Worm (Caenorhabditis elegans) whole organism, early embryonic: ENCODE results near the gene dpyd-1.
A peak's percentile ranks its signal among the peaks of the same experiment; 100 is the strongest.

Experiments
- B0310.2 ChIP-seq: sonication (generic microtip); optimal IDR thresholded peaks from 2 replicates; lab custom pipeline; 2016; ENCODE audit warnings: mild to moderate bottlenecking, missing genetic modification characterization, missing compliant biosample characterization
- F13C5.2 ChIP-seq: sonication (generic microtip); optimal IDR thresholded peaks from 2 replicates; lab custom pipeline; 2017; ENCODE audit warnings: mild to moderate bottlenecking, missing genetic modification characterization, inconsistent platforms, missing compliant biosample characterization
- aly-1 ChIP-seq: sonication (generic microtip); optimal IDR thresholded peaks from 2 replicates; lab custom pipeline; 2016; ENCODE audit warnings: missing genetic modification characterization, missing compliant biosample characterization
- ama-1 ChIP-seq: fragments of 150-350 bp; optimal IDR thresholded peaks from 2 replicates; lab custom pipeline; 2014
- ceh-13 ChIP-seq: fragments of 200-800 bp; sonication (Bioruptor generic); optimal IDR thresholded peaks from 2 replicates; lab custom pipeline; 2018; ENCODE audit warnings: mild to moderate bottlenecking, missing genetic modification characterization, missing compliant biosample characterization
- ceh-36 ChIP-seq: sonication (generic microtip); optimal IDR thresholded peaks from 2 replicates; lab custom pipeline; 2016; ENCODE audit warnings: missing genetic modification characterization, inconsistent platforms, missing compliant biosample characterization
- ets-7 ChIP-seq: sonication (generic microtip); optimal IDR thresholded peaks from 2 replicates; lab custom pipeline; 2016; ENCODE audit warnings: missing genotype, missing genetic modification characterization, missing compliant biosample characterization
- flt-1 ChIP-seq: fragments of 200-800 bp; sonication (Bioruptor generic); IDR thresholded peaks from 2 replicates; pipeline ENCODE4 v1.3.6; 2022; ENCODE audit warnings: missing genetic modification characterization, missing compliant biosample characterization
- hmbx-1 ChIP-seq: sonication (generic microtip); optimal IDR thresholded peaks from 2 replicates; lab custom pipeline; 2016; ENCODE audit warnings: mild to moderate bottlenecking, missing genetic modification characterization, missing compliant biosample characterization
- hmg-4 ChIP-seq: fragments of 200-800 bp; sonication (Bioruptor generic); optimal IDR thresholded peaks from 2 replicates; lab custom pipeline; 2018; ENCODE audit warnings: mild to moderate bottlenecking, missing genetic modification characterization, missing compliant biosample characterization
- hnd-1 ChIP-seq: sonication (generic microtip); optimal IDR thresholded peaks from 2 replicates; lab custom pipeline; 2016; ENCODE audit warnings: missing genetic modification characterization, missing compliant biosample characterization
- pes-1 ChIP-seq: fragments of 200-800 bp; sonication (Bioruptor generic); IDR thresholded peaks from 2 replicates; pipeline ENCODE4 v1.3.6; 2022; ENCODE audit warnings: missing genetic modification reagents, missing genetic modification characterization, missing compliant biosample characterization
- scrt-1 ChIP-seq: fragments of 200-800 bp; sonication (Bioruptor generic); IDR thresholded peaks from 2 replicates; pipeline ENCODE4 v1.3.6; 2022; ENCODE audit warnings: missing genetic modification characterization, missing compliant biosample characterization
- sea-1 ChIP-seq: fragments of 200-800 bp; sonication (Bioruptor generic); conservative IDR thresholded peaks from 2 replicates; pipeline ENCODE4 v1.3.6; 2022; ENCODE audit warnings: missing genetic modification characterization, missing compliant biosample characterization
- tbx-11 ChIP-seq: fragments of 200-800 bp; sonication (Bioruptor generic); IDR thresholded peaks from 2 replicates; pipeline ENCODE4 v1.3.6; 2022; ENCODE audit warnings: missing genetic modification characterization, missing compliant biosample characterization
- tbx-37 ChIP-seq: fragments of 200-800 bp; sonication (Bioruptor generic); conservative IDR thresholded peaks from 2 replicates; pipeline ENCODE4 v1.3.6; 2022; ENCODE audit warnings: missing genetic modification reagents, missing genetic modification characterization, missing compliant biosample characterization
- tra-4 ChIP-seq: sonication (generic microtip); optimal IDR thresholded peaks from 2 replicates; lab custom pipeline; 2017; ENCODE audit warnings: missing genetic modification characterization, missing compliant biosample characterization

dpyd-1 gene

ce11 chrX:5467820-5468270 is at the start of gene dpyd-1:
TSS of gene dpyd-1 (plus strand) at chrX:5467870.
- TF ChIP-seq ceh-13 (no peak), tra-4 (tag; lab: Kevin White, UChicago) (no peak), flt-1 (GFP tag; lab: Robert Waterston, UW) (no peak)

ce11 chrX:5429335-5429734 is 38.3 kb upstream of the dpyd-1 start:
- no peak for TF ChIP-seq pes-1 (GFP tag; lab: Robert Waterston, UW)
- TF ChIP-seq F13C5.2 (tag; lab: Kevin White, UChicago) = peak; percentile 97
- peak; percentile 75 for TF ChIP-seq tbx-11 (GFP tag; lab: Robert Waterston, UW)
- no peak for TF ChIP-seq hnd-1 (tag; lab: Kevin White, UChicago)
- TF ChIP-seq tra-4 (tag; lab: Kevin White, UChicago) = no peak
- no peak for TF ChIP-seq ets-7 (tag; lab: Kevin White, UChicago)
- peak; percentile 35 for TF ChIP-seq ceh-36 (tag; lab: Kevin White, UChicago)
- no peak for TF ChIP-seq B0310.2
- peak; percentile 93 for TF ChIP-seq hmg-4 (GFP tag; lab: Kevin White, UChicago)
- TF ChIP-seq aly-1 (tag; lab: Kevin White, UChicago) = no peak
- no peak for TF ChIP-seq hmbx-1 (tag; lab: Kevin White, UChicago)
- TF ChIP-seq flt-1 (GFP tag; lab: Robert Waterston, UW) = peak; percentile 67
- TF ChIP-seq tbx-37 (GFP tag; lab: Robert Waterston, UW) = peak; percentile 68; the same call in 1 of the 2 replicates
- peak; percentile 36 for TF ChIP-seq ceh-13
- no peak for TF ChIP-seq ama-1 (lab: Kevin White, UChicago)
- 0 out of 2 replicates have a peak, but pooled peaks have one; percentile 41 for TF ChIP-seq scrt-1 (GFP tag; lab: Robert Waterston, UW)
- TF ChIP-seq sea-1 = 0 out of 2 replicates have a peak, but pooled peaks have one; percentile 40

ce11 chrX:5433912-5434311 is 33.8 kb upstream of the dpyd-1 start:
- no peak for TF ChIP-seq hnd-1 (tag; lab: Kevin White, UChicago)
- TF ChIP-seq sea-1 = no peak
- TF ChIP-seq hmg-4 (GFP tag; lab: Kevin White, UChicago) = no peak
- TF ChIP-seq B0310.2 = no peak
- no peak for TF ChIP-seq tbx-11 (GFP tag; lab: Robert Waterston, UW)
- no peak for TF ChIP-seq tra-4 (tag; lab: Kevin White, UChicago)

ce11 chrX:5444863-5445262 is 22.8 kb upstream of the dpyd-1 start, which contains the start of gene itm-2:
TSS of gene itm-2 (plus strand) at chrX:5445163.
- TF ChIP-seq tra-4 (tag; lab: Kevin White, UChicago) (no peak), sea-1 (no peak), pes-1 (GFP tag; lab: Robert Waterston, UW) (no peak), ama-1 (lab: Kevin White, UChicago) (no peak), hmg-4 (GFP tag; lab: Kevin White, UChicago) (no peak), tbx-11 (GFP tag; lab: Robert Waterston, UW) (no peak), ceh-13 (no peak), F13C5.2 (tag; lab: Kevin White, UChicago) (no peak)

- TF ChIP-seq tbx-11 (GFP tag; lab: Robert Waterston, UW) (no peak), tra-4 (tag; lab: Kevin White, UChicago) (no peak), ama-1 (lab: Kevin White, UChicago) (no peak), F13C5.2 (tag; lab: Kevin White, UChicago) (no peak), hmg-4 (GFP tag; lab: Kevin White, UChicago) (no peak), sea-1 (no peak), hmbx-1 (tag; lab: Kevin White, UChicago) (no peak), ceh-36 (tag; lab: Kevin White, UChicago) (no peak), scrt-1 (GFP tag; lab: Robert Waterston, UW) (no peak), ceh-13 (no peak), B0310.2 (no peak), aly-1 (tag; lab: Kevin White, UChicago) (no peak), flt-1 (GFP tag; lab: Robert Waterston, UW) (no peak), pes-1 (GFP tag; lab: Robert Waterston, UW) (no peak), hnd-1 (tag; lab: Kevin White, UChicago) (no peak), tbx-37 (GFP tag; lab: Robert Waterston, UW) (no peak), ets-7 (tag; lab: Kevin White, UChicago) (no peak)
Observed at ce11 chrX:5447381-5447780, 20.3 kb upstream of the dpyd-1 start.

- no peak for TF ChIP-seq ceh-13
- TF ChIP-seq aly-1 (tag; lab: Kevin White, UChicago) = no peak
Observed at ce11 chrX:5447941-5448340, 19.7 kb upstream of the dpyd-1 start, which contains the start of gene C25F6.8. TSS of gene C25F6.8 (plus strand) at chrX:5448241.

ce11 chrX:5450773-5451447 is 16.8 kb upstream of the dpyd-1 start, which contains the start of gene C25F6.6:
TSS of gene C25F6.6 (minus strand) at chrX:5450823.
- TF ChIP-seq hnd-1 (tag; lab: Kevin White, UChicago) (no peak), ets-7 (tag; lab: Kevin White, UChicago) (no peak), pes-1 (GFP tag; lab: Robert Waterston, UW) (no peak), ama-1 (lab: Kevin White, UChicago) (no peak), aly-1 (tag; lab: Kevin White, UChicago) (no peak), hmg-4 (GFP tag; lab: Kevin White, UChicago) (no peak), tra-4 (tag; lab: Kevin White, UChicago) (no peak), flt-1 (GFP tag; lab: Robert Waterston, UW) (no peak), ceh-36 (tag; lab: Kevin White, UChicago) (no peak), hmbx-1 (tag; lab: Kevin White, UChicago) (no peak), tbx-37 (GFP tag; lab: Robert Waterston, UW) (no peak), F13C5.2 (tag; lab: Kevin White, UChicago) (no peak), ceh-13 (no peak), B0310.2 (no peak), sea-1 (no peak)
